Fruit fly (Drosophila melanogaster): ENCODE measurements around the gene CG10681.

Gene CG10681

dm6 chr3L:12505990-12506389, 4.7 kb downstream of the CG10681 start:
- TF ChIP-seq CG3726 (GFP tag; IDR thresholded peaks at IDR 0.05) (0 out of 3 replicates have a peak, but pooled peaks have one; percentile 20), CG15479 (GFP tag; optimal IDR thresholded peaks at IDR 0.05) (peak; percentile 35), CG1024 (GFP tag; IDR thresholded peaks at IDR 0.05) (no peak), CG5180 (GFP tag; optimal IDR thresholded peaks at IDR 0.05) (no peak), tup (GFP tag; optimal IDR thresholded peaks at IDR 0.05) (no peak), ERR (GFP tag; optimal IDR thresholded peaks at IDR 0.05) (no peak), lmd (GFP tag; IDR thresholded peaks at IDR 0.05) (0 out of 2 replicates have a peak, but pooled peaks have one; percentile 14), MESR4 (GFP tag; optimal IDR thresholded peaks at IDR 0.05) (peak; percentile 11), Med (GFP tag) (peak; percentile 39), CG11695 (GFP tag; IDR thresholded peaks at IDR 0.05) (no peak), Taf1 (GFP tag; IDR thresholded peaks at IDR 0.05) (no peak), CG32772 (GFP tag; IDR thresholded peaks at IDR 0.05) (no peak), nau (GFP tag; optimal IDR thresholded peaks at IDR 0.05) (no peak), Gsc (GFP tag; IDR thresholded peaks at IDR 0.05) (no peak), ac (GFP tag; optimal IDR thresholded peaks at IDR 0.05) (peak; percentile 82), CG16813 (GFP tag; IDR thresholded peaks at IDR 0.05; ENCODE audit: partially characterized antibody) (0 out of 3 replicates have a peak, but pooled peaks have one; percentile 10), twi (tag; optimal IDR thresholded peaks at IDR 0.05) (peak; percentile 68), Ets65A (GFP tag) (peak; percentile 30), D (optimal IDR thresholded peaks at IDR 0.05) (peak; percentile 60), D (GFP tag; optimal IDR thresholded peaks at IDR 0.05) (no peak), ab (GFP tag; optimal IDR thresholded peaks at IDR 0.05) (no peak), CG1792 (GFP tag; optimal IDR thresholded peaks at IDR 0.05) (no peak), zen (tag; optimal IDR thresholded peaks at IDR 0.05) (no peak), slou (GFP tag; optimal IDR thresholded peaks at IDR 0.05) (no peak), CG7786 (GFP tag; optimal IDR thresholded peaks at IDR 0.05) (no peak), HLH4C (GFP tag; IDR thresholded peaks at IDR 0.05; ENCODE audit: partially characterized antibody) (0 out of 3 replicates have a peak, but pooled peaks have one; percentile 23), CG34224 (GFP tag; IDR thresholded peaks at IDR 0.05; ENCODE audit: partially characterized antibody) (no peak), Opbp (GFP tag; IDR thresholded peaks at IDR 0.05; ENCODE audit: partially characterized antibody) (0 out of 3 replicates have a peak, but pooled peaks have one; percentile 9), Vsx1 (GFP tag; optimal IDR thresholded peaks at IDR 0.05) (no peak), ems (GFP tag; optimal IDR thresholded peaks at IDR 0.05) (no peak), cwo (GFP tag; optimal IDR thresholded peaks at IDR 0.05) (no peak)

dm6 chr3L:12506963-12507552, 5.7 kb downstream of the CG10681 start:
- peak; percentile 33 for TF ChIP-seq HmgZ (tag; optimal IDR thresholded peaks at IDR 0.05)
- TF ChIP-seq mirr (GFP tag; optimal IDR thresholded peaks at IDR 0.05) = peak; percentile 9
- TF ChIP-seq CG2202 (tag; optimal IDR thresholded peaks at IDR 0.05) = no peak
- peak; percentile 71 for TF ChIP-seq ewg (GFP tag; optimal IDR thresholded peaks at IDR 0.05)
- TF ChIP-seq Taf1 (GFP tag; IDR thresholded peaks at IDR 0.05) = no peak
- TF ChIP-seq Med (GFP tag) = peak; percentile 31
- TF ChIP-seq Hey (tag; optimal IDR thresholded peaks at IDR 0.05) = peak; percentile 69
- TF ChIP-seq row (GFP tag; IDR thresholded peaks at IDR 0.05) = peak; percentile 30; the same call in 1 of the 3 replicates
- peak; percentile 95 for TF ChIP-seq grn (GFP tag; optimal IDR thresholded peaks at IDR 0.05)
- peak; percentile 62 for TF ChIP-seq her (GFP tag; optimal IDR thresholded peaks at IDR 0.05)
- peak; percentile 68 for TF ChIP-seq sens (GFP tag)
- peak; percentile 52 for TF ChIP-seq CG3995 (GFP tag; optimal IDR thresholded peaks at IDR 0.05)
- peak; percentile 42; the same call in 2 of the 3 replicates for TF ChIP-seq z (GFP tag; IDR thresholded peaks at IDR 0.05)
- no peak for TF ChIP-seq seq (GFP tag; IDR thresholded peaks at IDR 0.05)
- TF ChIP-seq exex (tag; optimal IDR thresholded peaks at IDR 0.05) = peak; percentile 26
- TF ChIP-seq crol (GFP tag; IDR thresholded peaks at IDR 0.05) = peak; percentile 11; the same call in 1 of the 2 replicates
- TF ChIP-seq CG31388 (GFP tag; optimal IDR thresholded peaks at IDR 0.05) = no peak
- peak; percentile 14 for TF ChIP-seq HLHmδ (GFP tag; optimal IDR thresholded peaks at IDR 0.05)
- peak; percentile 55; the same call in 2 of the 3 replicates for TF ChIP-seq ci (GFP tag; IDR thresholded peaks at IDR 0.05)
- peak; percentile 68 for TF ChIP-seq sug (tag; optimal IDR thresholded peaks at IDR 0.05)
- TF ChIP-seq hkb (optimal IDR thresholded peaks at IDR 0.05) = no peak
- 0 out of 2 replicates have a peak, but pooled peaks have one; percentile 23 for TF ChIP-seq hkb (GFP tag; IDR thresholded peaks at IDR 0.05)
